Worm (Caenorhabditis elegans): ENCODE data around the gene git-1.

ce11 chrX:10566775-10567174 lies 42.1 kb downstream of the git-1 start:
- no peak for TF ChIP-seq ztf-29 (GFP tag; IDR thresholded peaks at IDR 0.05)
- TF ChIP-seq ref-1 (GFP tag; conservative IDR thresholded peaks at IDR 0.05): no peak
- TF ChIP-seq tab-1 (GFP tag; IDR thresholded peaks at IDR 0.05): no peak
- TF ChIP-seq med-1 (GFP tag; optimal IDR thresholded peaks at IDR 0.05; ENCODE audit: insufficient read depth): no peak
- no peak for TF ChIP-seq klf-2 (GFP tag; conservative IDR thresholded peaks at IDR 0.05)
- TF ChIP-seq flt-1 (GFP tag; IDR thresholded peaks at IDR 0.05): no peak

Data from whole organism, midembryonic.